Fruit fly (Drosophila melanogaster): ENCODE data around the gene Sras.

DNA sequence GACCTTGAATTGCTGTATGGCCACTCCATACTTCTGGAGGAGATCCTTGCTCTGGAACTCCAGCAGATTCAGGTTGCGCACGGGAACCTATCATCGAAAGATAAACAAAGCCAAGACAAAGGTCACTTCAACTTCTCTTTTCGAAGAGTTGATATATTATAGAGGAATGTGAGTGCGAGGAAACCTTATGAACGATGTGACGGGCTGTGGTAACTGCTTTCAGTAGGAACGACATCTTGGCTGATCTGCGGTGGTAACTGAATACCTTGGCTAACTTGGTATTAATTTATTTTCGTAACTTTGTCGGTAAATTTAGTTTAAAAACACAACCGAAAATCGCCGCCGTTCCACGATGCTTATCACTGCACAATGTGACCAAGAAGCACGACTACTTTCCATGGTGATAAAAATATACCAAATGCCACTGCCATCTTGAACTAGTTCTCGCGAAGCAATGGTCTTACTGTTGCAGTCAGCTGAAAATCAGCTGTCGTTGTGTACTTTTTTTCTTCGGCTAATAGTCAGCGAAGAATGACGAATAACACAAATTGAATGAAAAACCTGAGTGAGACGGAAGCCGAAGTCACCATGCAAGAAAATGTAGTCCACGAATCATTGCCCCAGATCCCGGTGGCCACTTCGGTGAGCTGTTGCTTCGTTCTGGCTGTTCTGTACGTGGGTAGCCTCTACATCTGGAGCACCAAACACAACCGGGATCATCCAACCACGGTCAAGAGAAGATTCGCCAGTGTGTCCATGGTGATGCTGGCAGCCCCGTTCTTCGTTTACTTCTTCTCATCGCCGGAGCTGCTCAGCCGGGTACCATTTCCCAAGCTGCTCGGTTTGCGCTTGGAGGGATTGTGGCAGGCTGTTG is at the start of gene Sras, which contains the start of gene ScsbetaG:
- TF ChIP-seq CG7045 (GFP tag; optimal IDR thresholded peaks at IDR 0.05) (no peak), cic (GFP tag; optimal IDR thresholded peaks at IDR 0.05) (no peak), kay (GFP tag; ENCODE audit: borderline replicate concordance) (peak; percentile 25), CG14711 (tag; optimal IDR thresholded peaks at IDR 0.05) (no peak), toe (GFP tag; optimal IDR thresholded peaks at IDR 0.05) (no peak), ovo (GFP tag; optimal IDR thresholded peaks at IDR 0.05) (no peak), tj (GFP tag; optimal IDR thresholded peaks at IDR 0.05) (peak; percentile 8), CG33017 (tag; optimal IDR thresholded peaks at IDR 0.05) (no peak), bab1 (GFP tag; optimal IDR thresholded peaks at IDR 0.05) (peak; percentile 74), Crg-1 (GFP tag; optimal IDR thresholded peaks at IDR 0.05) (no peak)

Measured in whole organism, adult.